Worm (Caenorhabditis elegans) whole organism, L1 larva: ENCODE results near the gene smrc-1.

Experiments used
- Y116A8C.19 ChIP-seq: sonication (generic microtip); optimal IDR thresholded peaks from 2 replicates; lab custom pipeline; 2016; ENCODE audit warnings: missing compliant biosample characterization, missing genetic modification characterization, borderline replicate concordance
- aly-2 ChIP-seq: fragments of 150-350 bp; optimal IDR thresholded peaks from 2 replicates; lab custom pipeline; 2014; ENCODE audit warnings: missing biosample characterization, missing genetic modification characterization
- blmp-1 ChIP-seq: fragments of 150-350 bp; optimal IDR thresholded peaks from 2 replicates; lab custom pipeline; 2014; ENCODE audit warnings: missing biosample characterization, missing genetic modification characterization
- ceh-63 ChIP-seq: fragments of 200-800 bp; sonication (Bioruptor generic); optimal IDR thresholded peaks from 2 replicates; lab custom pipeline; 2018; ENCODE audit warnings: mild to moderate bottlenecking, missing genetic modification characterization, missing compliant biosample characterization
- ceh-8 ChIP-seq: fragments of 200-800 bp; sonication (Bioruptor generic); optimal IDR thresholded peaks from 2 replicates; lab custom pipeline; 2018; ENCODE audit warnings: mild to moderate bottlenecking, missing genetic modification characterization, moderate library complexity, missing compliant biosample characterization
- ceh-88 ChIP-seq: fragments of 200-800 bp; sonication (Bioruptor generic); IDR thresholded peaks from 2 replicates; pipeline ENCODE4 v1.3.6; 2022; ENCODE audit warnings: missing genetic modification characterization, missing compliant biosample characterization
- ceh-90 ChIP-seq: sonication (generic microtip); optimal IDR thresholded peaks from 2 replicates; lab custom pipeline; 2016; ENCODE audit warnings: missing genetic modification characterization, missing compliant biosample characterization
- dpl-1 ChIP-seq, 3 experiments: fragments of 150-350 bp in 2 of 3; sonication (generic microtip) in 1 of 3; optimal IDR thresholded peaks; 2 replicates each; lab custom pipeline; 2014 to 2017; ENCODE audit warnings: missing biosample characterization in 3 of 3, missing genetic modification characterization in 3 of 3, missing genetic modification reagents in 3 of 3
- efl-1 ChIP-seq, 4 experiments: fragments of 150-350 bp; optimal IDR thresholded peaks in 3 of 4; peaks in 1 of 4; 1 replicate in 1 of 4; 2 replicates in 3 of 4; lab custom pipeline; 2014; ENCODE audit warnings: missing biosample characterization in 2 of 4, missing genetic modification characterization in 2 of 4, missing genetic modification reagents in 2 of 4
- efl-3 ChIP-seq: fragments of 200-800 bp; sonication (Bioruptor generic); optimal IDR thresholded peaks from 2 replicates; lab custom pipeline; 2018; ENCODE audit warnings: mild to moderate bottlenecking, missing genetic modification characterization, missing compliant biosample characterization
- elt-3 ChIP-seq, 6 experiments: fragments of 150-350 bp in 1 of 6; sonication (generic microtip); optimal IDR thresholded peaks; 2 replicates each; lab custom pipeline; 2017 to 2018; ENCODE audit warnings: missing biosample characterization in 6 of 6, missing genetic modification characterization in 6 of 6, inconsistent platforms in 1 of 6
- ets-5 ChIP-seq: fragments of 200-800 bp; sonication (Bioruptor generic); IDR thresholded peaks from 2 replicates; pipeline ENCODE4 v1.3.6; 2022; ENCODE audit warnings: missing genetic modification characterization, missing compliant biosample characterization
- grh-1 ChIP-seq: fragments of 200-800 bp; sonication (Bioruptor generic); IDR thresholded peaks from 2 replicates; pipeline ENCODE4 v1.3.6; 2022; ENCODE audit warnings: missing genetic modification reagents, missing genetic modification characterization, missing compliant biosample characterization
- hlh-17 ChIP-seq: fragments of 200-800 bp; sonication (Bioruptor generic); optimal IDR thresholded peaks from 2 replicates; lab custom pipeline; 2018; ENCODE audit warnings: missing genetic modification characterization, mild to moderate bottlenecking, missing compliant biosample characterization, moderate library complexity, borderline replicate concordance
- irx-1 ChIP-seq: sonication (generic microtip); optimal IDR thresholded peaks from 2 replicates; lab custom pipeline; 2016; ENCODE audit warnings: missing genetic modification characterization, missing compliant biosample characterization
- jun-1 ChIP-seq: fragments of 150-350 bp; optimal IDR thresholded peaks from 2 replicates; lab custom pipeline; 2014; ENCODE audit warnings: missing biosample characterization, missing genetic modification reagents, missing genetic modification characterization
- lin-13 ChIP-seq: fragments of 150-350 bp; optimal IDR thresholded peaks from 2 replicates; lab custom pipeline; 2014; ENCODE audit warnings: missing biosample characterization, missing genetic modification reagents, missing genetic modification characterization
- lin-14 ChIP-seq: fragments of 200-800 bp; sonication (Bioruptor generic); optimal IDR thresholded peaks from 2 replicates; lab custom pipeline; 2018; ENCODE audit warnings: mild to moderate bottlenecking, missing genetic modification characterization, moderate library complexity, missing compliant biosample characterization
- lin-15B ChIP-seq: fragments of 150-350 bp; sonication (generic microtip); optimal IDR thresholded peaks from 3 replicates; lab custom pipeline; 2014; ENCODE audit warnings: missing biosample characterization, missing genetic modification characterization
- lin-35 ChIP-seq, 2 experiments: fragments of 150-350 bp; optimal IDR thresholded peaks; 2 replicates each; lab custom pipeline; 2014; ENCODE audit warnings: missing biosample characterization in 2 of 2, missing genetic modification characterization in 2 of 2, missing genetic modification reagents in 2 of 2
- lin-39 ChIP-seq: fragments of 150-350 bp; optimal IDR thresholded peaks from 2 replicates; lab custom pipeline; 2014; ENCODE audit warnings: missing biosample characterization, missing genetic modification reagents, missing genetic modification characterization
- lir-3 ChIP-seq: sonication (generic microtip); optimal IDR thresholded peaks from 2 replicates; lab custom pipeline; 2016; ENCODE audit warnings: mild to moderate bottlenecking, missing genetic modification characterization, moderate library complexity, missing compliant biosample characterization; ENCODE audit not compliant: poor library complexity
- lsy-2 ChIP-seq, 2 experiments: fragments of 150-350 bp; optimal IDR thresholded peaks; 2 replicates each; lab custom pipeline; 2014; ENCODE audit warnings: missing biosample characterization in 2 of 2, missing genetic modification characterization in 2 of 2
- mab-9 ChIP-seq: fragments of 200-800 bp; sonication (Bioruptor generic); IDR thresholded peaks from 2 replicates; pipeline ENCODE4 v1.3.6; 2022; ENCODE audit warnings: missing genetic modification reagents, missing genetic modification characterization, missing compliant biosample characterization
- mef-2 ChIP-seq: fragments of 150-350 bp; optimal IDR thresholded peaks from 2 replicates; lab custom pipeline; 2014; ENCODE audit warnings: missing biosample characterization, missing genetic modification characterization
- mep-1 ChIP-seq: fragments of 150-350 bp; optimal IDR thresholded peaks from 2 replicates; lab custom pipeline; 2014; ENCODE audit warnings: missing biosample characterization, missing genetic modification characterization
- nhr-11 ChIP-seq: fragments of 150-350 bp; optimal IDR thresholded peaks from 2 replicates; lab custom pipeline; 2014; ENCODE audit warnings: missing biosample characterization, missing genetic modification characterization
- nhr-12 ChIP-seq: sonication (generic microtip); optimal IDR thresholded peaks from 2 replicates; lab custom pipeline; 2017; ENCODE audit warnings: missing biosample characterization, missing genetic modification characterization
- nhr-19 ChIP-seq: fragments of 200-800 bp; sonication (Bioruptor generic); conservative IDR thresholded peaks from 2 replicates; pipeline ENCODE4 v1.3.6; 2022; ENCODE audit warnings: missing genetic modification characterization, missing compliant biosample characterization
- nhr-20 ChIP-seq: sonication (generic microtip); optimal IDR thresholded peaks from 2 replicates; lab custom pipeline; 2016; ENCODE audit warnings: mild to moderate bottlenecking, missing genetic modification characterization, missing compliant biosample characterization
- nhr-237 ChIP-seq: fragments of 150-350 bp; optimal IDR thresholded peaks from 2 replicates; lab custom pipeline; 2014; ENCODE audit warnings: missing biosample characterization, missing genetic modification characterization
- nhr-47 ChIP-seq: sonication (generic microtip); optimal IDR thresholded peaks from 2 replicates; lab custom pipeline; 2016; ENCODE audit warnings: mild to moderate bottlenecking, missing genetic modification characterization, moderate library complexity, missing compliant biosample characterization
- nhr-71 ChIP-seq: sonication (generic microtip); optimal IDR thresholded peaks from 2 replicates; lab custom pipeline; 2016; ENCODE audit warnings: mild to moderate bottlenecking, missing genetic modification characterization, moderate library complexity, missing compliant biosample characterization
- nhr-85 ChIP-seq: sonication (generic microtip); peaks from one replicate; lab custom pipeline; 2016; ENCODE audit warnings: missing genetic modification characterization, inconsistent platforms, missing compliant biosample characterization
- nhr-90 ChIP-seq: sonication (generic microtip); optimal IDR thresholded peaks from 2 replicates; lab custom pipeline; 2016; ENCODE audit warnings: mild to moderate bottlenecking, missing genetic modification characterization, missing compliant biosample characterization; ENCODE audit not compliant: poor library complexity
- rnt-1 ChIP-seq: sonication (generic microtip); optimal IDR thresholded peaks from 2 replicates; lab custom pipeline; 2016; ENCODE audit warnings: mild to moderate bottlenecking, missing genetic modification characterization, moderate library complexity, missing compliant biosample characterization
- skn-1 ChIP-seq: fragments of 150-350 bp; optimal IDR thresholded peaks from 2 replicates; lab custom pipeline; 2014; ENCODE audit warnings: missing biosample characterization, missing genetic modification characterization
- snu-23 ChIP-seq: sonication (generic microtip); optimal IDR thresholded peaks from 2 replicates; lab custom pipeline; 2016; ENCODE audit warnings: missing genetic modification characterization, missing compliant biosample characterization
- sox-4 ChIP-seq: sonication (generic microtip); optimal IDR thresholded peaks from 2 replicates; lab custom pipeline; 2016; ENCODE audit warnings: missing genetic modification characterization, missing compliant biosample characterization
- sptf-1 ChIP-seq: fragments of 150-350 bp; optimal IDR thresholded peaks from 2 replicates; lab custom pipeline; 2014; ENCODE audit warnings: missing biosample characterization, missing genetic modification characterization
- swsn-7 ChIP-seq: sonication (generic microtip); optimal IDR thresholded peaks from 2 replicates; lab custom pipeline; 2016; ENCODE audit warnings: missing genetic modification characterization, missing compliant biosample characterization
- unc-30 ChIP-seq: sonication (generic microtip); optimal IDR thresholded peaks from 2 replicates; lab custom pipeline; 2017; ENCODE audit warnings: missing biosample characterization, missing genetic modification characterization
- unc-98 ChIP-seq: fragments of 200-800 bp; sonication (Bioruptor generic); IDR thresholded peaks from 2 replicates; pipeline ENCODE4 v1.3.6; 2022; ENCODE audit warnings: missing genetic modification characterization, missing compliant biosample characterization
- vab-15 ChIP-seq: sonication (generic microtip); optimal IDR thresholded peaks from 2 replicates; lab custom pipeline; 2017; ENCODE audit warnings: missing genotype, mild to moderate bottlenecking, missing genetic modification characterization, missing compliant biosample characterization
- xbp-1 ChIP-seq: sonication (generic microtip); optimal IDR thresholded peaks from 2 replicates; lab custom pipeline; 2016; ENCODE audit warnings: missing genetic modification characterization, missing compliant biosample characterization
- zag-1 ChIP-seq: fragments of 150-350 bp; optimal IDR thresholded peaks from 2 replicates; lab custom pipeline; 2014; ENCODE audit warnings: missing biosample characterization, missing genetic modification characterization
- ztf-11 ChIP-seq, 2 experiments: sonication (generic microtip); optimal IDR thresholded peaks; 2 replicates each; lab custom pipeline; 2016 to 2017; ENCODE audit warnings: missing genetic modification characterization in 2 of 2, missing biosample characterization in 1 of 2, missing compliant biosample characterization in 1 of 2
- ztf-4 ChIP-seq: fragments of 150-350 bp; optimal IDR thresholded peaks from 2 replicates; lab custom pipeline; 2014; ENCODE audit warnings: missing biosample characterization, missing genetic modification characterization

The smrc-1 gene

DNA sequence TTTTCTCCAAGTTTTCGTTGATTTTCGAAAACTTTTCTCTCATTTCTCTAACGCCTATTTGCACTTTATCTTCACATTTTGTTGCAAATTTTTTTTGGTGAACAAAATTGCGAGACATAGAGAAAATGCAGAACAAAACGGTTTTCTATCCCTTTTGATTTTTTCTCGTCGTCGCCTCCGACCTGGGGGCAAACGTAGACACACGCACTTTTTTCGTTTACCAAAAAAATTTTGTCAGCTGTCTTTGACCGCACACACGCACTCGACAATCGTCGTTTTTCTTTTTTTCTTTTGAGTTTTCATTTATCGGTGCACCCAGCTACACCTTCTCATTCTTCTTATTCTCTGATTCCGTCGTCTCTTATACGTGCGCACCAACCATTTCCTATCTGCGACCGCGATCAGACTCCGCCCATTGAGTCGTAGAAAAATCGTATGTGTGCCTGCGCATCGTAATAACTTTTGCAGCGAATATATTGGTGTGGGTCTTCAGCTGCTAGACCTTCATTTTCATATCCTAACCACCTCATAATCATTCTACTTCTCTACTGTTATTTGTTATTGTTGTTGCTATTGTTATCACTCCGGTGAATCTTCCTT is 28.3 kb upstream of the smrc-1 start (continued):
- peak; percentile 93 for TF ChIP-seq nhr-71 (tag; lab: Kevin White, UChicago)
- TF ChIP-seq dpl-1 (GFP tag; optimal IDR thresholded peaks at IDR 0.05; lab: Kevin White, UChicago), result peak; percentile 8 to 35 (median 19)
- TF ChIP-seq jun-1, result peak; percentile 24
- peak; percentile 67 for TF ChIP-seq irx-1
- TF ChIP-seq rnt-1 (tag; lab: Kevin White, UChicago), result peak; percentile 81
- TF ChIP-seq lir-3 (tag; lab: Kevin White, UChicago), result no peak
- TF ChIP-seq unc-98, result no peak
- no peak for TF ChIP-seq sox-4 (tag; lab: Kevin White, UChicago)
- TF ChIP-seq ceh-8, result no peak
- TF ChIP-seq lin-15B (tag; lab: Kevin White, UChicago), result no peak
- TF ChIP-seq grh-1 (GFP tag; lab: Robert Waterston, UW), result peak; percentile 57
- no peak for TF ChIP-seq unc-30 (tag; lab: Kevin White, UChicago)
- TF ChIP-seq zag-1 (tag; lab: Kevin White, UChicago), result no peak

DNA sequence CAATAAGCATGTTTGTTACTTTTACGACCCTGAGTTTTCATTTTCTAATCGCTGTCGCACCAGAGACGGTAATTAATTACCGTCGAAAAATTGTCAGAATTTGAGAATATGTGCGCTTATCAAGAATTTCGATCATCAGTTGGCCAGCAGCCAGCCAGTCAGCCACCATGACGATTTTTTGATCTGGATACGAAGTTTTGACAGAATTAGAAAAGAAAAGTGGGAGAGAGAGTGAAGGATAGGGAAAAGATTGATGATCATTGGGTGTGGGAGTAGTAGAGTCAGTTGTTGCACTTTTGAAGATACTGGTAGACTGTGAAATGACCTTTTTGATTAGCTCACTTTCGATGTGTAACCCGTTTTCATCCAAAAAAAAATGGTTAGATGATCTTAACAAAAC is 26.3 kb upstream of the smrc-1 start:
- TF ChIP-seq swsn-7 (peak; percentile 4), snu-23 (GFP tag; lab: Kevin White, UChicago) (peak; percentile 60), nhr-85 (peak; percentile 96), sptf-1 (no peak), efl-1 (optimal IDR thresholded peaks at IDR 0.05; lab: Kevin White, UChicago) (peak in 1 of 2 experiments; percentile 4), efl-1 (GFP tag; optimal IDR thresholded peaks at IDR 0.05 in 1 of 2; lab: Kevin White, UChicago) (no peak), lin-14 (peak; percentile 81), lsy-2 (tag; optimal IDR thresholded peaks at IDR 0.05; lab: Kevin White, UChicago) (peak; percentile 46 to 59), blmp-1 (tag; lab: Kevin White, UChicago) (peak; percentile 94), nhr-90 (tag; lab: Kevin White, UChicago) (peak; percentile 31), mef-2 (tag; lab: Kevin White, UChicago) (peak; percentile 21), nhr-12 (tag; lab: Kevin White, UChicago) (no peak), nhr-237 (no peak), irx-1 (peak; percentile 22), rnt-1 (tag; lab: Kevin White, UChicago) (peak; percentile 75), nhr-20 (tag; lab: Kevin White, UChicago) (peak; percentile 65), lin-39 (tag; lab: Kevin White, UChicago) (peak; percentile 58), lin-35 (GFP tag; optimal IDR thresholded peaks at IDR 0.05; lab: Kevin White, UChicago) (peak in 1 of 2 experiments; percentile 10), aly-2 (tag; lab: Kevin White, UChicago) (no peak), mep-1 (tag; lab: Kevin White, UChicago) (peak; percentile 65), Y116A8C.19 (no peak), efl-3 (GFP tag; lab: Kevin White, UChicago) (peak; percentile 34), nhr-47 (tag; lab: Kevin White, UChicago) (peak; percentile 53), elt-3 (tag; optimal IDR thresholded peaks at IDR 0.05; lab: Kevin White, UChicago) (peak in 1 of 6 experiments; percentile 27), nhr-71 (tag; lab: Kevin White, UChicago) (peak; percentile 75), ceh-90 (no peak), nhr-19 (GFP tag; lab: Robert Waterston, UW) (peak; percentile 35)

ce11 chrIII:6367712-6368111 is 23.0 kb upstream of the smrc-1 start, which contains the start of the genes C56G2.15 and thoc-2:
C56G2.15 (minus strand) TSS chrIII:6367899.
thoc-2 (plus strand) TSS chrIII:6368042.
- TF ChIP-seq ceh-63 (GFP tag; lab: Kevin White, UChicago) (no peak), aly-2 (tag; lab: Kevin White, UChicago) (no peak), nhr-85 (peak; percentile 64), lsy-2 (tag; optimal IDR thresholded peaks at IDR 0.05; lab: Kevin White, UChicago) (peak; percentile 18 to 37), ztf-4 (tag; lab: Kevin White, UChicago) (no peak), ztf-11 (tag; optimal IDR thresholded peaks at IDR 0.05; lab: Kevin White, UChicago) (no peak), vab-15 (tag; lab: Kevin White, UChicago) (no peak), ets-5 (no peak), jun-1 (no peak), nhr-71 (tag; lab: Kevin White, UChicago) (peak; percentile 31), hlh-17 (GFP tag; lab: Kevin White, UChicago) (no peak), mep-1 (tag; lab: Kevin White, UChicago) (no peak), skn-1 (tag; lab: Kevin White, UChicago) (no peak), xbp-1 (tag; lab: Kevin White, UChicago) (no peak), ceh-88 (GFP tag; lab: Robert Waterston, UW) (no peak), nhr-11 (tag; lab: Kevin White, UChicago) (no peak), grh-1 (GFP tag; lab: Robert Waterston, UW) (no peak), lin-13 (no peak), nhr-237 (no peak), mab-9 (GFP tag; lab: Robert Waterston, UW) (no peak), efl-1 (optimal IDR thresholded peaks at IDR 0.05; lab: Kevin White, UChicago) (peak in 1 of 2 experiments; percentile 0), efl-1 (GFP tag; optimal IDR thresholded peaks at IDR 0.05 in 1 of 2; lab: Kevin White, UChicago) (peak; percentile 3 to 80)
